Fruit fly (Drosophila melanogaster): ENCODE data around the gene Mcm6.

Gene Mcm6

DNA sequence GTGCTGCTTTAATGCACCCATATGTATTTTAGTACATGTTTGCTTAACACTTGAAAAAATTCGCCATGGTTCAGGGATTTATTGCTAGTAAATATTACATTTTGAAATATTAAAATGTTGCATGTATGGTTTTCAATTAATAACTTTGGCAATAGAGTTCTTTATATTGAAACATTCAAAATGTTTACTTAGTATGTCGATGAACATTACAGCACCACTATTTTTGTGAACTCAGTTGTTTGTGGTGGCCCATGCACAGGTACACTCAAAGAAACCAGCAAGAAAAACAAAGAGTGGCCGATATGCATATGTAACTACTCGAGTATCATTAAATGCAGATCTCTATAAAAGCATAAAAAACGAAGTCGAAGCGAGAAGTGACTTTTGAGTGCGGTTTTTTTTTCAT is 27.8 kb downstream of the Mcm6 start (continued):
- TF ChIP-seq CG12071 (GFP tag; optimal IDR thresholded peaks at IDR 0.05) (peak; percentile 52), Aef1 (GFP tag; IDR thresholded peaks at IDR 0.05) (peak; percentile 29; the same call in 1 of the 3 replicates), CG5245 (GFP tag; optimal IDR thresholded peaks at IDR 0.05) (peak; percentile 11), CG10267 (tag; optimal IDR thresholded peaks at IDR 0.05) (peak; percentile 63), sd (tag; optimal IDR thresholded peaks at IDR 0.05) (no peak), CG2875 (GFP tag; optimal IDR thresholded peaks at IDR 0.05) (peak; percentile 59), tna (GFP tag; IDR thresholded peaks at IDR 0.05; ENCODE audit: partially characterized antibody) (no peak), CG10462 (GFP tag; optimal IDR thresholded peaks at IDR 0.05) (peak; percentile 36), HLH54F (GFP tag; optimal IDR thresholded peaks at IDR 0.05) (no peak), CG2678 (tag; optimal IDR thresholded peaks at IDR 0.05) (peak; percentile 76), CG3407 (GFP tag; optimal IDR thresholded peaks at IDR 0.05) (peak; percentile 50), CG17186 (GFP tag; optimal IDR thresholded peaks at IDR 0.05) (peak; percentile 5), YL-1 (GFP tag; optimal IDR thresholded peaks at IDR 0.05) (no peak), nmo (GFP tag; optimal IDR thresholded peaks at IDR 0.05) (peak; percentile 85), disco-r (GFP tag; optimal IDR thresholded peaks at IDR 0.05) (no peak), CG32772 (GFP tag; IDR thresholded peaks at IDR 0.05) (peak; percentile 65), Fer1 (GFP tag; optimal IDR thresholded peaks at IDR 0.05) (peak; percentile 14), psq (GFP tag; optimal IDR thresholded peaks at IDR 0.05) (no peak), Atf6 (GFP tag; IDR thresholded peaks at IDR 0.05) (peak; percentile 25; the same call in 1 of the 2 replicates), tio (GFP tag; optimal IDR thresholded peaks at IDR 0.05) (peak; percentile 58), CG11723 (GFP tag; optimal IDR thresholded peaks at IDR 0.05) (peak; percentile 38), peb (GFP tag; IDR thresholded peaks at IDR 0.05) (peak; percentile 25; the same call in 1 of the 2 replicates), CG9609 (GFP tag; optimal IDR thresholded peaks at IDR 0.05) (peak; percentile 44), Atf-2 (GFP tag; optimal IDR thresholded peaks at IDR 0.05) (peak; percentile 55), CG17328 (GFP tag; IDR thresholded peaks at IDR 0.05) (0 out of 2 replicates have a peak, but pooled peaks have one; percentile 31), ap (GFP tag; IDR thresholded peaks at IDR 0.05) (0 out of 2 replicates have a peak, but pooled peaks have one; percentile 25), CG10959 (GFP tag; IDR thresholded peaks at IDR 0.05) (peak; percentile 66), seq (GFP tag; IDR thresholded peaks at IDR 0.05) (peak; percentile 69), Rx (GFP tag; IDR thresholded peaks at IDR 0.05) (peak; percentile 58; the same call in 1 of the 2 replicates), Xbp1 (GFP tag; optimal IDR thresholded peaks at IDR 0.05) (peak; percentile 67), TFAM (GFP tag; optimal IDR thresholded peaks at IDR 0.05) (peak; percentile 41), CG1024 (GFP tag; IDR thresholded peaks at IDR 0.05) (0 out of 2 replicates have a peak, but pooled peaks have one; percentile 19), Ada2b (GFP tag; IDR thresholded peaks at IDR 0.05) (no peak), prd (optimal IDR thresholded peaks at IDR 0.05) (no peak), prd (GFP tag; IDR thresholded peaks at IDR 0.05) (peak; percentile 71; the same call in 2 of the 3 replicates), Xrp1 (GFP tag; IDR thresholded peaks at IDR 0.05) (peak; percentile 82), CG33213 (GFP tag; optimal IDR thresholded peaks at IDR 0.05) (no peak), CG13624 (GFP tag; optimal IDR thresholded peaks at IDR 0.05) (no peak), kni (GFP tag; optimal IDR thresholded peaks at IDR 0.05) (no peak), sna (GFP tag; IDR thresholded peaks at IDR 0.05; ENCODE audit: partially characterized antibody) (no peak), Gug (GFP tag; IDR thresholded peaks at IDR 0.05) (peak; percentile 45; the same call in 2 of the 4 replicates), CG10209 (GFP tag; optimal IDR thresholded peaks at IDR 0.05) (peak; percentile 62), CG8944 (GFP tag; optimal IDR thresholded peaks at IDR 0.05) (peak; percentile 58), pum (GFP tag; optimal IDR thresholded peaks at IDR 0.05) (peak; percentile 51), zfh1 (GFP tag; IDR thresholded peaks at IDR 0.05) (peak; percentile 66; the same call in 2 of the 3 replicates), lilli (GFP tag; optimal IDR thresholded peaks at IDR 0.05) (peak; percentile 5), CG12942 (GFP tag; optimal IDR thresholded peaks at IDR 0.05) (peak; percentile 44), CG18619 (GFP tag; optimal IDR thresholded peaks at IDR 0.05) (peak; percentile 55), Dref (GFP tag; IDR thresholded peaks at IDR 0.05) (no peak), CG30431 (GFP tag; optimal IDR thresholded peaks at IDR 0.05) (peak; percentile 43), Chrac-16 (GFP tag; optimal IDR thresholded peaks at IDR 0.05) (peak; percentile 17), Adf1 (GFP tag; IDR thresholded peaks at IDR 0.05) (no peak)
